Worm (Caenorhabditis elegans) whole organism, young adult: ENCODE results near the gene rec-8.

ENCODE experiments used
- B0035.1 ChIP-seq: sonication (generic microtip); optimal IDR thresholded peaks from 2 replicates; lab custom pipeline; 2016; ENCODE audit warnings: missing genetic modification characterization, mild to moderate bottlenecking, missing compliant biosample characterization, missing genotype, missing genetic modification reagents
- F33H1.4 ChIP-seq: fragments of 200-800 bp; sonication (Bioruptor generic); IDR thresholded peaks from 2 replicates; pipeline ENCODE4 v1.3.6; 2022; ENCODE audit warnings: missing genetic modification reagents, missing genetic modification characterization, missing compliant biosample characterization
- F52B5.7 ChIP-seq: sonication (generic microtip); optimal IDR thresholded peaks from 2 replicates; lab custom pipeline; 2016; ENCODE audit warnings: mild to moderate bottlenecking, missing genetic modification characterization, missing compliant biosample characterization
- T07F8.4 ChIP-seq: sonication (generic microtip); optimal IDR thresholded peaks from 2 replicates; lab custom pipeline; 2016; ENCODE audit warnings: mild to moderate bottlenecking, missing genetic modification characterization, moderate library complexity, missing compliant biosample characterization
- T26A5.8 ChIP-seq: sonication (generic microtip); optimal IDR thresholded peaks from 2 replicates; lab custom pipeline; 2016; ENCODE audit warnings: missing genetic modification characterization, missing compliant biosample characterization
- Y53G8AR.9 ChIP-seq: fragments of 200-800 bp; sonication (Bioruptor generic); conservative IDR thresholded peaks from 2 replicates; pipeline ENCODE4 v1.3.6; 2022; ENCODE audit warnings: missing genetic modification reagents, missing genetic modification characterization, missing compliant biosample characterization
- Y56A3A.18 ChIP-seq: fragments of 200-800 bp; sonication (Bioruptor generic); IDR thresholded peaks from 2 replicates; pipeline ENCODE4 v1.3.6; 2022; ENCODE audit warnings: missing genetic modification reagents, missing genetic modification characterization, missing compliant biosample characterization
- Y67H2A.10 ChIP-seq: fragments of 200-800 bp; sonication (Bioruptor generic); conservative IDR thresholded peaks from 2 replicates; pipeline ENCODE4 v1.3.6; 2022; ENCODE audit warnings: missing genetic modification reagents, missing genetic modification characterization, missing compliant biosample characterization
- Y79H2A.3 ChIP-seq: fragments of 200-800 bp; sonication (Bioruptor generic); conservative IDR thresholded peaks from 2 replicates; pipeline ENCODE4 v1.3.6; 2022; ENCODE audit warnings: missing genetic modification reagents, missing genetic modification characterization, missing compliant biosample characterization
- Y95B8A.8 ChIP-seq: fragments of 200-800 bp; sonication (Bioruptor generic); IDR thresholded peaks from 2 replicates; pipeline ENCODE4 v1.3.6; 2022; ENCODE audit warnings: missing genetic modification reagents, missing genetic modification characterization, missing compliant biosample characterization
- ZK185.1 ChIP-seq: sonication (generic microtip); optimal IDR thresholded peaks from 2 replicates; lab custom pipeline; 2016; ENCODE audit warnings: mild to moderate bottlenecking, missing genetic modification characterization, missing compliant biosample characterization; ENCODE audit not compliant: poor library complexity, severe bottlenecking
- atf-7 ChIP-seq: sonication (generic microtip); optimal IDR thresholded peaks from 2 replicates; lab custom pipeline; 2017; ENCODE audit warnings: mild to moderate bottlenecking, missing genetic modification characterization, missing compliant biosample characterization
- athp-1 ChIP-seq: sonication (generic microtip); optimal IDR thresholded peaks from 2 replicates; lab custom pipeline; 2017; ENCODE audit warnings: mild to moderate bottlenecking, missing genetic modification characterization, missing compliant biosample characterization
- bed-2 ChIP-seq: fragments of 200-800 bp; sonication (Bioruptor generic); IDR thresholded peaks from 2 replicates; pipeline ENCODE4 v1.3.6; 2022; ENCODE audit warnings: missing genetic modification reagents, missing genetic modification characterization, missing compliant biosample characterization
- ceh-100 ChIP-seq: fragments of 200-800 bp; sonication (Bioruptor generic); IDR thresholded peaks from 2 replicates; pipeline ENCODE4 v1.3.6; 2022; ENCODE audit warnings: missing genetic modification reagents, missing genetic modification characterization, missing compliant biosample characterization
- ceh-40 ChIP-seq: fragments of 200-800 bp; sonication (Bioruptor generic); IDR thresholded peaks from 2 replicates; pipeline ENCODE4 v1.3.6; 2022; ENCODE audit warnings: missing genetic modification characterization, missing compliant biosample characterization
- ceh-91 ChIP-seq: fragments of 200-800 bp; sonication (Bioruptor generic); IDR thresholded peaks from 2 replicates; pipeline ENCODE4 v1.3.6; 2022; ENCODE audit warnings: missing genetic modification reagents, missing genetic modification characterization, missing compliant biosample characterization
- chd-7 ChIP-seq: sonication (generic microtip); optimal IDR thresholded peaks from 2 replicates; lab custom pipeline; 2016; ENCODE audit warnings: mild to moderate bottlenecking, missing genetic modification characterization, moderate library complexity, missing compliant biosample characterization
- efl-1 ChIP-seq: fragments of 150-350 bp; optimal IDR thresholded peaks from 2 replicates; lab custom pipeline; 2014; ENCODE audit warnings: missing biosample characterization, missing genetic modification reagents, missing genetic modification characterization
- egl-44 ChIP-seq: fragments of 200-800 bp; sonication (Bioruptor generic); IDR thresholded peaks from 2 replicates; pipeline ENCODE4 v1.3.6; 2022; ENCODE audit warnings: missing genetic modification reagents, missing genetic modification characterization, missing compliant biosample characterization
- ekl-4 ChIP-seq: fragments of 200-800 bp; sonication (Bioruptor generic); IDR thresholded peaks from 2 replicates; pipeline ENCODE4 v1.3.6; 2022; ENCODE audit warnings: missing genetic modification reagents, missing genetic modification characterization, missing compliant biosample characterization
- hrde-1 ChIP-seq: sonication (generic microtip); optimal IDR thresholded peaks from 2 replicates; lab custom pipeline; 2016; ENCODE audit warnings: missing genetic modification characterization, mild to moderate bottlenecking, missing compliant biosample characterization, moderate library complexity, missing genotype, missing genetic modification reagents, borderline replicate concordance
- hsf-1 ChIP-seq: fragments of 200-800 bp; sonication (Bioruptor generic); IDR thresholded peaks from 2 replicates; pipeline ENCODE4 v1.3.6; 2022; ENCODE audit warnings: missing genetic modification reagents, missing genetic modification characterization, missing compliant biosample characterization
- let-607 ChIP-seq, 2 experiments: fragments of 200-800 bp in 1 of 2; sonication (Bioruptor generic) in 1 of 2; sonication (generic microtip) in 1 of 2; optimal IDR thresholded peaks; 2 replicates each; lab custom pipeline; 2016 to 2018; ENCODE audit warnings: mild to moderate bottlenecking in 2 of 2, missing compliant biosample characterization in 2 of 2, missing genetic modification characterization in 2 of 2, moderate library complexity in 2 of 2, missing genotype in 1 of 2
- lin-26 ChIP-seq: fragments of 200-800 bp; sonication (Bioruptor generic); IDR thresholded peaks from 2 replicates; pipeline ENCODE4 v1.3.6; 2022; ENCODE audit warnings: missing genetic modification reagents, missing genetic modification characterization, missing compliant biosample characterization
- lin-35 ChIP-seq, 3 experiments: fragments of 150-350 bp in 2 of 3; sonication (generic microtip) in 1 of 3; optimal IDR thresholded peaks; 2 replicates each; lab custom pipeline; 2014 to 2018; ENCODE audit warnings: missing biosample characterization in 3 of 3, missing genetic modification characterization in 3 of 3, missing genetic modification reagents in 3 of 3
- lin-40 ChIP-seq: sonication (generic microtip); optimal IDR thresholded peaks from 2 replicates; lab custom pipeline; 2016; ENCODE audit warnings: missing genetic modification characterization, mild to moderate bottlenecking, missing compliant biosample characterization, missing genotype, missing genetic modification reagents
- lsl-1 ChIP-seq: fragments of 200-800 bp; sonication (Bioruptor generic); optimal IDR thresholded peaks from 2 replicates; lab custom pipeline; 2018; ENCODE audit warnings: mild to moderate bottlenecking, missing genetic modification characterization, moderate library complexity, missing compliant biosample characterization
- nhr-179 ChIP-seq: sonication (generic microtip); optimal IDR thresholded peaks from 2 replicates; lab custom pipeline; 2016; ENCODE audit warnings: mild to moderate bottlenecking, missing genetic modification characterization, missing compliant biosample characterization
- nhr-80 ChIP-seq: sonication (generic microtip); optimal IDR thresholded peaks from 2 replicates; lab custom pipeline; 2016; ENCODE audit warnings: missing genetic modification characterization, missing compliant biosample characterization
- pbrm-1 ChIP-seq: fragments of 200-800 bp; sonication (Bioruptor generic); IDR thresholded peaks from 2 replicates; pipeline ENCODE4 v1.3.6; 2022; ENCODE audit warnings: missing genetic modification reagents, missing genetic modification characterization, missing compliant biosample characterization
- pha-4 ChIP-seq: fragments of 150-350 bp; sonication (generic microtip); optimal IDR thresholded peaks from 2 replicates; lab custom pipeline; 2014; ENCODE audit warnings: missing biosample characterization, missing genetic modification reagents, missing genetic modification characterization
- snpc-1.3 ChIP-seq: sonication (generic microtip); optimal IDR thresholded peaks from 2 replicates; lab custom pipeline; 2017; ENCODE audit warnings: missing genetic modification characterization, mild to moderate bottlenecking, missing compliant biosample characterization, antibody characterized with exemption, moderate library complexity, missing genotype, missing genetic modification reagents; ENCODE audit not compliant: insufficient read depth
- snpc-3.4 ChIP-seq: sonication (generic microtip); optimal IDR thresholded peaks from 2 replicates; lab custom pipeline; 2017; ENCODE audit warnings: missing genetic modification characterization, mild to moderate bottlenecking, missing compliant biosample characterization, antibody characterized with exemption, moderate library complexity, missing genotype, missing genetic modification reagents
- snpc-4 ChIP-seq, 5 experiments: fragments of 150-350 bp in 1 of 5; sonication (generic microtip) in 4 of 5; optimal IDR thresholded peaks; 2 replicates each; lab custom pipeline; 2014 to 2018; ENCODE audit warnings: missing genetic modification characterization in 5 of 5, missing biosample characterization in 3 of 5, antibody characterized with exemption in 2 of 5, mild to moderate bottlenecking in 2 of 5, missing compliant biosample characterization in 2 of 5, missing genotype in 2 of 5, moderate library complexity in 2 of 5, missing genetic modification reagents in 1 of 5
- somi-1 ChIP-seq: fragments of 200-800 bp; sonication (Bioruptor generic); optimal IDR thresholded peaks from 2 replicates; lab custom pipeline; 2018; ENCODE audit warnings: mild to moderate bottlenecking, missing genetic modification characterization, missing compliant biosample characterization
- tlf-1 ChIP-seq: fragments of 200-800 bp; sonication (Bioruptor generic); optimal IDR thresholded peaks from 2 replicates; lab custom pipeline; 2018; ENCODE audit warnings: mild to moderate bottlenecking, missing genetic modification characterization, missing compliant biosample characterization
- unc-62 ChIP-seq: fragments of 150-350 bp; optimal IDR thresholded peaks from 2 replicates; lab custom pipeline; 2014; ENCODE audit warnings: missing biosample characterization, missing genetic modification reagents, missing genetic modification characterization
- zim-3 ChIP-seq: sonication (generic microtip); optimal IDR thresholded peaks from 2 replicates; lab custom pipeline; 2017; ENCODE audit warnings: mild to moderate bottlenecking, missing genetic modification characterization, moderate library complexity, missing compliant biosample characterization
- ztf-22 ChIP-seq: fragments of 200-800 bp; sonication (Bioruptor generic); optimal IDR thresholded peaks from 2 replicates; lab custom pipeline; 2018; ENCODE audit warnings: mild to moderate bottlenecking, missing genetic modification characterization, moderate library complexity, missing compliant biosample characterization
- ztf-26 ChIP-seq: sonication (generic microtip); optimal IDR thresholded peaks from 2 replicates; lab custom pipeline; 2017; ENCODE audit warnings: missing genetic modification characterization, missing compliant biosample characterization
- ztf-6 ChIP-seq: fragments of 200-800 bp; sonication (Bioruptor generic); IDR thresholded peaks from 2 replicates; pipeline ENCODE4 v1.3.6; 2022; ENCODE audit warnings: missing genetic modification reagents, missing genetic modification characterization, missing compliant biosample characterization

rec-8 gene

ce11 chrIV:13327064-13327463 is 25.9 kb downstream of the rec-8 start:
- TF ChIP-seq lin-40 (tag; lab: Kevin White, UChicago), result no peak
- TF ChIP-seq efl-1 (GFP tag; lab: Kevin White, UChicago), result no peak
- TF ChIP-seq let-607 (tag; optimal IDR thresholded peaks at IDR 0.05; lab: Kevin White, UChicago), result peak in 1 of 2 experiments; percentile 24
- peak; percentile 51 for TF ChIP-seq pha-4 (tag; lab: Kevin White, UChicago)
- no peak for TF ChIP-seq bed-2 (GFP tag; lab: Robert Waterston, UW)
- TF ChIP-seq hsf-1, result no peak
- peak; percentile 91 for TF ChIP-seq nhr-80 (tag; lab: Kevin White, UChicago)
- no peak for TF ChIP-seq snpc-3.4 (tag; lab: Kevin White, UChicago)
- no peak for TF ChIP-seq B0035.1
- no peak for TF ChIP-seq tlf-1 (GFP tag; lab: Kevin White, UChicago)
- no peak for TF ChIP-seq lin-35 (GFP tag; optimal IDR thresholded peaks at IDR 0.05; lab: Kevin White, UChicago)
- TF ChIP-seq hrde-1, result no peak
- TF ChIP-seq ztf-6 (GFP tag; lab: Robert Waterston, UW), result no peak
- TF ChIP-seq unc-62 (GFP tag; lab: Kevin White, UChicago), result peak; percentile 84

DNA sequence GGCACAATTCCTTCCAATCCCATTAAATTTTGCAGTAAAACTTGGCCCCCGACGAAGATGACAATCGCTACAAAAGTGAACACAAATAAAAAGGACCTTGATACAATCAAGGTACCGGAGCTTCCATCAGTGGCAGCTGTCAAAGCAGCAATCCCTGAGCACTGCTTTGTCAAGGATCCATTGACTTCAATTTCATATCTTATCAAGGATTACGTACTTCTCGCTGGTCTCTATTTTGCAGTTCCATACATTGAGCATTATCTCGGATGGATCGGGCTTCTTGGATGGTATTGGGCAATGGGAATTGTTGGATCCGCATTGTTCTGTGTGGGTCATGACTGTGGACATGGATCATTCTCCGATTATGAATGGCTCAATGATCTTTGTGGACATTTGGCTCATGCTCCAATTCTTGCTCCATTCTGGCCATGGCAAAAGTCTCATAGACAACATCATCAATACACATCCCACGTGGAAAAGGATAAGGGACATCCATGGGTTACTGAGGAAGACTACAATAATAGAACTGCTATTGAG is 29.1 kb downstream of the rec-8 start, which contains the start of gene fat-2:
TSS of gene fat-2 (plus strand) at position 51 of the 537 bp plus-strand sequence.
- no peak for TF ChIP-seq lin-40 (tag; lab: Kevin White, UChicago)
- peak; percentile 2 for TF ChIP-seq zim-3 (tag; lab: Kevin White, UChicago)
- TF ChIP-seq ekl-4, result no peak

DNA sequence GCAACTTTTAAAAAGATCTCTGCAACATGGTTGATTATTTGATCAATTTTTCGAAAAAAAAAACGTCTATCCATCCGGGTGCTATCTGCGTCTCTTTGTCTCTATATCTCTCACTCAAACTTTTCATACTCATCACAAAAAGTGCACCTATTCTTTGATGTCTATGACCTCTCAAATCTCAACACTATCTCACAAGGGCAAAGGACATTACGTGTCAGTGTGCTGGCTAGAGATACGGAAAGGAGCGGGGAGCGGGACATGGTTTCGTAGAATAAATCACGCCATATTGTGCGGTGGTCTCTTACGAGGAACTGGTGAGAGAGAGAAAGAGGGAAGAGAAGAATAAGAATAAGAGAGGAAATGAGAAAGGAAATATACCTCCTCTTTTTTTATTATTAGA is 30.6 kb downstream of the rec-8 start:
- TF ChIP-seq Y79H2A.3 (GFP tag; lab: Robert Waterston, UW) (no peak), athp-1 (tag; lab: Kevin White, UChicago) (no peak), F52B5.7 (no peak), Y95B8A.8 (GFP tag; lab: Robert Waterston, UW) (no peak), egl-44 (GFP tag; lab: Robert Waterston, UW) (0 out of 2 replicates have a peak, but pooled peaks have one; percentile 47), ceh-100 (GFP tag; lab: Robert Waterston, UW) (no peak), T07F8.4 (tag; lab: Kevin White, UChicago) (no peak), ztf-22 (peak; percentile 33), Y67H2A.10 (GFP tag; lab: Robert Waterston, UW) (no peak), atf-7 (tag; lab: Kevin White, UChicago) (peak; percentile 72), Y56A3A.18 (peak; percentile 52; the same call in 1 of the 2 replicates), ceh-91 (no peak), ztf-26 (tag; lab: Kevin White, UChicago) (peak; percentile 51), snpc-4 (GFP tag; optimal IDR thresholded peaks at IDR 0.05; lab: Kevin White, UChicago) (no peak), snpc-4 (tag; optimal IDR thresholded peaks at IDR 0.05; lab: Kevin White, UChicago) (peak in 3 of 4 experiments; percentile 31 to 51 (median 42)), F33H1.4 (no peak), snpc-1.3 (tag; lab: Kevin White, UChicago) (no peak), ceh-40 (GFP tag; lab: Robert Waterston, UW) (no peak), Y53G8AR.9 (GFP tag; lab: Robert Waterston, UW) (peak; percentile 60; the same call in 1 of the 2 replicates), ztf-6 (GFP tag; lab: Robert Waterston, UW) (no peak), nhr-179 (tag; lab: Kevin White, UChicago) (no peak), lin-26 (GFP tag; lab: Robert Waterston, UW) (peak; percentile 44; the same call in 1 of the 2 replicates), T26A5.8 (tag; lab: Kevin White, UChicago) (no peak), lsl-1 (GFP tag; lab: Kevin White, UChicago) (no peak), chd-7 (peak; percentile 72), pbrm-1 (GFP tag; lab: Robert Waterston, UW) (no peak), nhr-80 (tag; lab: Kevin White, UChicago) (peak; percentile 92), let-607 (tag; optimal IDR thresholded peaks at IDR 0.05; lab: Kevin White, UChicago) (peak; percentile 28 to 68), hsf-1 (no peak), hrde-1 (no peak), somi-1 (GFP tag; lab: Kevin White, UChicago) (peak; percentile 41), ZK185.1 (tag; lab: Kevin White, UChicago) (peak; percentile 29)
